Worm (Caenorhabditis elegans): ENCODE data around the gene stdh-4.

- TF ChIP-seq unc-120 (tag; optimal IDR thresholded peaks at IDR 0.05; ENCODE audit: poor library complexity, severe bottlenecking) (no peak), unc-39 (tag; optimal IDR thresholded peaks at IDR 0.05) (no peak), mls-2 (tag; optimal IDR thresholded peaks at IDR 0.05) (no peak), ceh-39 (tag; optimal IDR thresholded peaks at IDR 0.05) (no peak), lin-13 (tag; optimal IDR thresholded peaks at IDR 0.05) (no peak), snpc-4 (tag; optimal IDR thresholded peaks at IDR 0.05) (no peak), nhr-237 (tag; optimal IDR thresholded peaks at IDR 0.05) (no peak), mep-1 (tag; optimal IDR thresholded peaks at IDR 0.05) (no peak), bed-3 (GFP tag; optimal IDR thresholded peaks at IDR 0.05) (no peak), ztf-11 (tag; optimal IDR thresholded peaks at IDR 0.05) (no peak), lsy-2 (tag; optimal IDR thresholded peaks at IDR 0.05) (no peak)
Measured at ce11 chrV:8555955-8556354, 6.9 kb downstream of the stdh-4 start.
